Worm (Caenorhabditis elegans) whole organism, L4/young adult: Measurements from ENCODE around the gene F16F9.4.

Experiments used
- dao-5 ChIP-seq: sonication (generic microtip); optimal IDR thresholded peaks from 2 replicates; lab custom pipeline; 2016; ENCODE audit warnings: missing genotype, missing genetic modification characterization, moderate library complexity, missing compliant biosample characterization
- him-1 ChIP-seq: sonication (generic microtip); optimal IDR thresholded peaks from 2 replicates; lab custom pipeline; 2016; ENCODE audit warnings: missing genotype, missing genetic modification reagents, missing genetic modification characterization, missing compliant biosample characterization

ce11 chrX:8489415-8489814 is 26.3 kb upstream of the F16F9.4 start:
- TF ChIP-seq him-1 (tag; lab: Kevin White, UChicago) (no peak), dao-5 (tag; lab: Kevin White, UChicago) (no peak)
